Worm (Caenorhabditis elegans): ENCODE measurements around the gene abu-11.

ce11 chrII:220602-221001 is 26.2 kb upstream of the abu-11 start, which contains the start of gene ubxn-3:
- TF ChIP-seq ztf-29 (GFP tag; IDR thresholded peaks at IDR 0.05) (no peak), flt-1 (GFP tag; IDR thresholded peaks at IDR 0.05) (no peak), cog-1 (tag; optimal IDR thresholded peaks at IDR 0.05) (no peak), tab-1 (GFP tag; IDR thresholded peaks at IDR 0.05) (no peak), ref-1 (GFP tag; conservative IDR thresholded peaks at IDR 0.05) (no peak), med-1 (GFP tag; optimal IDR thresholded peaks at IDR 0.05; ENCODE audit: insufficient read depth) (no peak)

All from whole organism, midembryonic.